Fruit fly (Drosophila melanogaster) whole organism, embryonic: ENCODE results near the gene CG43678.

Experiments used
- Adf1 ChIP-seq: fragments of 200-800 bp; sonication (Bioruptor generic); IDR thresholded peaks from 2 replicates; pipeline ENCODE4 v1.3.6; 2022; ENCODE audit warnings: missing biosample characterization, missing genetic modification characterization
- Antp ChIP-seq: fragments of 200-800 bp; sonication (Bioruptor generic); optimal IDR thresholded peaks from 3 replicates; lab custom pipeline; 2016; ENCODE audit warnings: missing biosample characterization, missing genetic modification characterization
- Asciz ChIP-seq: fragments of 200-800 bp; sonication (Bioruptor generic); optimal IDR thresholded peaks from 2 replicates; lab custom pipeline; 2017; ENCODE audit warnings: missing biosample characterization, mild to moderate bottlenecking, missing genetic modification characterization, missing genetic modification reagents
- Atf-2 ChIP-seq: fragments of 200-800 bp; sonication (Bioruptor generic); optimal IDR thresholded peaks from 2 replicates; lab custom pipeline; 2016; ENCODE audit warnings: missing biosample characterization, missing genetic modification characterization
- Blimp-1 ChIP-seq: fragments of 200-800 bp; sonication (Bioruptor generic); optimal IDR thresholded peaks from 3 replicates; lab custom pipeline; 2018; ENCODE audit warnings: missing biosample characterization, missing genetic modification characterization, mild to moderate bottlenecking, moderate library complexity, missing genetic modification reagents
- CG10267 ChIP-seq: fragments of 200-800 bp; sonication (Bioruptor generic); optimal IDR thresholded peaks from 2 replicates; lab custom pipeline; 2018; ENCODE audit warnings: missing biosample characterization, mild to moderate bottlenecking, missing genetic modification characterization, moderate library complexity
- CG10431 ChIP-seq: fragments of 200-800 bp; sonication (Bioruptor generic); optimal IDR thresholded peaks from 3 replicates; lab custom pipeline; 2018; ENCODE audit warnings: missing biosample characterization, mild to moderate bottlenecking, missing genetic modification characterization
- CG11398 ChIP-seq: fragments of 200-800 bp; sonication (Bioruptor generic); optimal IDR thresholded peaks from 2 replicates; lab custom pipeline; 2016; ENCODE audit warnings: missing biosample characterization, missing genetic modification characterization
- CG12942 ChIP-seq: fragments of 200-800 bp; sonication (Bioruptor generic); optimal IDR thresholded peaks from 3 replicates; lab custom pipeline; 2016; ENCODE audit warnings: missing biosample characterization, missing genetic modification characterization
- CG13287 ChIP-seq: fragments of 200-800 bp; sonication (Bioruptor generic); IDR thresholded peaks from 2 replicates; pipeline ENCODE4 v1.3.6; 2022; ENCODE audit warnings: missing biosample characterization, missing genetic modification characterization; ENCODE audit not compliant: partially characterized antibody
- CG14014 ChIP-seq: fragments of 200-800 bp; sonication (Bioruptor generic); IDR thresholded peaks from 2 replicates; pipeline ENCODE4 v1.3.6; 2022; ENCODE audit warnings: missing biosample characterization, missing genetic modification characterization
- CG1792 ChIP-seq: fragments of 200-800 bp; sonication (Bioruptor generic); optimal IDR thresholded peaks from 2 replicates; lab custom pipeline; 2016; ENCODE audit warnings: missing biosample characterization, missing genetic modification characterization
- CG2120 ChIP-seq: fragments of 200-800 bp; sonication (Bioruptor generic); optimal IDR thresholded peaks from 3 replicates; lab custom pipeline; 2016; ENCODE audit warnings: missing biosample characterization, missing genetic modification characterization
- CG33557 ChIP-seq: fragments of 200-800 bp; sonication (Bioruptor generic); optimal IDR thresholded peaks from 2 replicates; lab custom pipeline; 2019; ENCODE audit warnings: missing biosample characterization, mild to moderate bottlenecking, missing genetic modification characterization, moderate library complexity
- CG43689 ChIP-seq: fragments of 200-800 bp; sonication (Bioruptor generic); IDR thresholded peaks from 2 replicates; pipeline ENCODE4 v1.3.6; 2022; ENCODE audit warnings: missing biosample characterization, missing genetic modification characterization
- CG5245 ChIP-seq: fragments of 200-800 bp; sonication (Bioruptor generic); optimal IDR thresholded peaks from 3 replicates; lab custom pipeline; 2016; ENCODE audit warnings: missing biosample characterization, missing genetic modification characterization
- CG6813 ChIP-seq: fragments of 200-800 bp; sonication (Bioruptor generic); optimal IDR thresholded peaks from 2 replicates; lab custom pipeline; 2017; ENCODE audit warnings: missing biosample characterization, missing genetic modification characterization, mild to moderate bottlenecking, moderate library complexity, missing genetic modification reagents
- CG7372 ChIP-seq: fragments of 200-800 bp; sonication (Bioruptor generic); IDR thresholded peaks from 2 replicates; pipeline ENCODE4 v1.3.6; 2022; ENCODE audit warnings: missing biosample characterization, missing genetic modification characterization
- CG8924 ChIP-seq: fragments of 200-800 bp; optimal IDR thresholded peaks from 3 replicates; lab custom pipeline; 2019; ENCODE audit warnings: missing biosample characterization, mild to moderate bottlenecking, missing genetic modification characterization, moderate library complexity
- D19B ChIP-seq: fragments of 200-800 bp; sonication (Bioruptor generic); optimal IDR thresholded peaks from 2 replicates; lab custom pipeline; 2017; ENCODE audit warnings: missing biosample characterization, mild to moderate bottlenecking, missing genetic modification characterization
- Dll ChIP-seq: fragments of 200-800 bp; sonication (Bioruptor generic); IDR thresholded peaks from 4 replicates; pipeline ENCODE4 v1.3.6; 2022; ENCODE audit warnings: missing biosample characterization, missing genetic modification characterization; ENCODE audit not compliant: partially characterized antibody
- Doc3 ChIP-seq: fragments of 200-800 bp; sonication (Bioruptor generic); IDR thresholded peaks from 3 replicates; pipeline ENCODE4 v1.3.6; 2022; ENCODE audit warnings: missing biosample characterization, missing genetic modification characterization; ENCODE audit not compliant: partially characterized antibody
- HLH3B ChIP-seq: fragments of 200-800 bp; sonication (Bioruptor generic); IDR thresholded peaks from 2 replicates; pipeline ENCODE4 v1.3.6; 2022; ENCODE audit warnings: missing biosample characterization, missing genetic modification characterization
- Hr3 ChIP-seq: fragments of 200-800 bp; sonication (Bioruptor generic); optimal IDR thresholded peaks from 3 replicates; lab custom pipeline; 2016; ENCODE audit warnings: missing biosample characterization, missing genetic modification characterization
- Lhr ChIP-seq: fragments of 200-800 bp; sonication (Bioruptor generic); optimal IDR thresholded peaks from 3 replicates; lab custom pipeline; 2017; ENCODE audit warnings: mild to moderate bottlenecking, missing biosample characterization, missing genetic modification reagents, missing genetic modification characterization
- Optix ChIP-seq: fragments of 200-800 bp; sonication (Bioruptor generic); IDR thresholded peaks from 3 replicates; pipeline ENCODE4 v1.3.6; 2022; ENCODE audit warnings: missing biosample characterization, missing genetic modification characterization
- Side ChIP-seq: fragments of 200-800 bp; sonication (Bioruptor generic); optimal IDR thresholded peaks from 2 replicates; lab custom pipeline; 2016; ENCODE audit warnings: missing biosample characterization, missing genetic modification characterization
- Sin3A ChIP-seq: fragments of >200 bp; optimal IDR thresholded peaks from 2 replicates; lab custom pipeline; 2018
- Spps ChIP-seq: fragments of 200-800 bp; sonication (Bioruptor generic); optimal IDR thresholded peaks from 2 replicates; lab custom pipeline; 2018; ENCODE audit warnings: missing biosample characterization, mild to moderate bottlenecking, missing genetic modification characterization
- croc ChIP-seq: fragments of 200-800 bp; sonication (Bioruptor generic); conservative IDR thresholded peaks from 3 replicates; pipeline ENCODE4 v1.3.6; 2022; ENCODE audit warnings: missing biosample characterization, missing genetic modification characterization
- da ChIP-seq: fragments of 200-800 bp; sonication (Bioruptor generic); optimal IDR thresholded peaks from 2 replicates; lab custom pipeline; 2016; ENCODE audit warnings: missing biosample characterization, missing genetic modification characterization
- dan ChIP-seq: fragments of 200-800 bp; sonication (Bioruptor generic); IDR thresholded peaks from 2 replicates; pipeline ENCODE4 v1.3.6; 2022; ENCODE audit warnings: missing biosample characterization, missing genetic modification characterization
- danr ChIP-seq: fragments of 200-800 bp; sonication (Bioruptor generic); IDR thresholded peaks from 2 replicates; pipeline ENCODE4 v1.3.6; 2022; ENCODE audit warnings: missing biosample characterization, missing genetic modification characterization
- dysf ChIP-seq: fragments of 200-800 bp; sonication (Bioruptor generic); IDR thresholded peaks from 3 replicates; pipeline ENCODE4 v1.3.6; 2022; ENCODE audit warnings: missing biosample characterization, missing genetic modification characterization
- emc ChIP-seq: fragments of 200-800 bp; sonication (Bioruptor generic); optimal IDR thresholded peaks from 2 replicates; lab custom pipeline; 2016; ENCODE audit warnings: missing biosample characterization, missing genetic modification characterization
- grau ChIP-seq: fragments of 200-800 bp; optimal IDR thresholded peaks from 3 replicates; lab custom pipeline; 2019; ENCODE audit warnings: missing biosample characterization, mild to moderate bottlenecking, missing genetic modification characterization, moderate library complexity
- lilli ChIP-seq: fragments of 200-800 bp; sonication (Bioruptor generic); optimal IDR thresholded peaks from 3 replicates; lab custom pipeline; 2016; ENCODE audit warnings: missing biosample characterization, missing genetic modification characterization
- lola ChIP-seq, 3 experiments: fragments of >200 bp in 2 of 3; fragments of 200-800 bp in 1 of 3; sonication (Bioruptor generic) in 1 of 3; optimal IDR thresholded peaks; 2 replicates each; lab custom pipeline; 2017 to 2019; ENCODE audit warnings: missing biosample characterization in 3 of 3, missing genetic modification characterization in 3 of 3, mild to moderate bottlenecking in 1 of 3, moderate library complexity in 1 of 3
- pfk ChIP-seq: fragments of 200-800 bp; sonication (Bioruptor generic); optimal IDR thresholded peaks from 2 replicates; lab custom pipeline; 2018; ENCODE audit warnings: missing biosample characterization, mild to moderate bottlenecking, missing genetic modification characterization, moderate library complexity
- phol ChIP-seq: fragments of 200-800 bp; sonication (Bioruptor generic); optimal IDR thresholded peaks from 3 replicates; lab custom pipeline; 2018; ENCODE audit warnings: missing biosample characterization, mild to moderate bottlenecking, missing genetic modification characterization, moderate library complexity
- pnt ChIP-seq: fragments of 200-800 bp; sonication (Bioruptor generic); optimal IDR thresholded peaks from 3 replicates; lab custom pipeline; 2016; ENCODE audit warnings: missing biosample characterization, missing genetic modification characterization
- prd ChIP-seq, 3 experiments: fragments of >200 bp in 2 of 3; fragments of 200-800 bp in 1 of 3; sonication (Bioruptor generic) in 1 of 3; optimal IDR thresholded peaks in 2 of 3; IDR thresholded peaks in 1 of 3; 2 replicates in 2 of 3; 3 replicates in 1 of 3; pipeline versions ENCODE4 v1.3.6 to Lab custom; 2017 to 2022; ENCODE audit warnings: missing biosample characterization in 1 of 3, missing genetic modification characterization in 1 of 3
- pum ChIP-seq: fragments of 200-800 bp; sonication (Bioruptor generic); optimal IDR thresholded peaks from 2 replicates; lab custom pipeline; 2016; ENCODE audit warnings: missing biosample characterization, missing genetic modification characterization
- ranshi ChIP-seq: fragments of 200-800 bp; sonication (Bioruptor generic); IDR thresholded peaks from 2 replicates; pipeline ENCODE4 v1.3.6; 2022; ENCODE audit warnings: missing biosample characterization, missing genetic modification characterization
- sens-2 ChIP-seq: fragments of 200-800 bp; sonication (Bioruptor generic); IDR thresholded peaks from 2 replicates; pipeline ENCODE4 v1.3.6; 2022; ENCODE audit warnings: missing biosample characterization, missing genetic modification characterization
- sisA ChIP-seq: fragments of 200-800 bp; sonication (Bioruptor generic); IDR thresholded peaks from 2 replicates; pipeline ENCODE4 v1.3.6; 2022; ENCODE audit warnings: missing biosample characterization, missing genetic modification characterization
- sqz ChIP-seq: fragments of 200-800 bp; sonication (Bioruptor generic); optimal IDR thresholded peaks from 3 replicates; lab custom pipeline; 2018; ENCODE audit warnings: missing biosample characterization, mild to moderate bottlenecking, missing genetic modification characterization
- tna ChIP-seq: fragments of 200-800 bp; sonication (Bioruptor generic); IDR thresholded peaks from 2 replicates; pipeline ENCODE4 v1.3.6; 2022; ENCODE audit warnings: missing biosample characterization, missing genetic modification characterization; ENCODE audit not compliant: partially characterized antibody
- vfl ChIP-seq: fragments of 200-800 bp; sonication (Bioruptor generic); optimal IDR thresholded peaks from 2 replicates; lab custom pipeline; 2016; ENCODE audit warnings: missing biosample characterization, missing genetic modification characterization

The CG43678 gene

dm6 chr3L:15013957-15014692, 35.2 kb downstream of the CG43678 start, which contains the start of gene Reck (continued):
- no peak for TF ChIP-seq danr (GFP tag; lab: Robert Waterston, UW)
- TF ChIP-seq D19B (GFP tag; lab: Kevin White, UChicago) = peak; percentile 46
- TF ChIP-seq phol (tag; lab: Kevin White, UChicago) = peak; percentile 88
- peak; percentile 32 for TF ChIP-seq pnt (GFP tag; lab: Kevin White, UChicago)
- TF ChIP-seq CG8924 (tag; lab: Kevin White, UChicago) = peak; percentile 89
- TF ChIP-seq CG13287 (GFP tag; lab: Robert Waterston, UW) = no peak
- peak; percentile 74 for TF ChIP-seq sqz
- TF ChIP-seq prd (optimal IDR thresholded peaks at IDR 0.05; lab: Kevin White, UChicago) = no peak
- TF ChIP-seq prd (GFP tag; IDR thresholded peaks at IDR 0.05; lab: Robert Waterston, UW) = peak; percentile 71
- peak in 1 of 3 experiments; percentile 78 for TF ChIP-seq lola (GFP tag; optimal IDR thresholded peaks at IDR 0.05; lab: Kevin White, UChicago)
- TF ChIP-seq HLH3B (GFP tag; lab: Robert Waterston, UW) = peak; percentile 89
- TF ChIP-seq CG10267 (tag; lab: Kevin White, UChicago) = peak; percentile 88
- TF ChIP-seq Spps (tag; lab: Kevin White, UChicago) = peak; percentile 88
- peak; percentile 37 for TF ChIP-seq emc (GFP tag; lab: Kevin White, UChicago)
- TF ChIP-seq lilli (GFP tag; lab: Kevin White, UChicago) = peak; percentile 71
- TF ChIP-seq Blimp-1 (GFP tag; lab: Kevin White, UChicago) = peak; percentile 92
- peak; percentile 85 for TF ChIP-seq sens-2
- peak; percentile 3 for TF ChIP-seq CG1792 (GFP tag; lab: Kevin White, UChicago)
- no peak for TF ChIP-seq Antp
- no peak for TF ChIP-seq vfl (GFP tag; lab: Kevin White, UChicago)
- peak; percentile 86 for TF ChIP-seq CG14014 (GFP tag; lab: Robert Waterston, UW)
- peak; percentile 19 for TF ChIP-seq CG10431
- TF ChIP-seq Sin3A = no peak
- TF ChIP-seq CG11398 (GFP tag; lab: Kevin White, UChicago) = no peak
- peak; percentile 47 for TF ChIP-seq pum (GFP tag; lab: Kevin White, UChicago)
- TF ChIP-seq Adf1 (GFP tag; lab: Robert Waterston, UW) = peak; percentile 37; the same call in 1 of the 2 replicates
- no peak for TF ChIP-seq tna (GFP tag; lab: Robert Waterston, UW)
- no peak for TF ChIP-seq da (GFP tag; lab: Kevin White, UChicago)
- TF ChIP-seq Dll (GFP tag; lab: Robert Waterston, UW) = no peak
- peak; percentile 11 for TF ChIP-seq Atf-2 (GFP tag; lab: Kevin White, UChicago)
- peak; percentile 59 for TF ChIP-seq CG33557 (GFP tag; lab: Kevin White, UChicago)
- peak; percentile 83 for TF ChIP-seq Asciz (GFP tag; lab: Kevin White, UChicago)
- no peak for TF ChIP-seq Doc3
- peak; percentile 68; the same call in 2 of the 3 replicates for TF ChIP-seq Optix (GFP tag; lab: Robert Waterston, UW)
- TF ChIP-seq Hr3 (GFP tag; lab: Kevin White, UChicago) = peak; percentile 80
- peak; percentile 86 for TF ChIP-seq CG6813
- TF ChIP-seq pfk = no peak
- TF ChIP-seq CG7372 = peak; percentile 59
- peak; percentile 79 for TF ChIP-seq dysf (GFP tag; lab: Robert Waterston, UW)
- peak; percentile 66 for TF ChIP-seq CG2120
- peak; percentile 68 for TF ChIP-seq CG12942 (GFP tag; lab: Kevin White, UChicago)
- TF ChIP-seq CG5245 (GFP tag; lab: Kevin White, UChicago) = peak; percentile 71
- peak; percentile 84 for TF ChIP-seq sisA (GFP tag; lab: Robert Waterston, UW)
- peak; percentile 48; the same call in 1 of the 2 replicates for TF ChIP-seq CG43689 (GFP tag; lab: Robert Waterston, UW)
- no peak for TF ChIP-seq Lhr (GFP tag; lab: Kevin White, UChicago)
- peak; percentile 73 for TF ChIP-seq grau (tag; lab: Kevin White, UChicago)
- peak; percentile 83 for TF ChIP-seq ranshi (GFP tag; lab: Robert Waterston, UW)
- TF ChIP-seq dan (GFP tag; lab: Robert Waterston, UW) = no peak
- TF ChIP-seq croc (GFP tag; lab: Robert Waterston, UW) = peak; percentile 38; the same call in 1 of the 3 replicates
- peak; percentile 25 for TF ChIP-seq Side
